In genomic region chrX:13736174-13736482, dm6 we compare ENCODE assay signal across 5 fruit fly cellular contexts.
TF ChIP-seq lines count a peak whose summit lies in the region.

Gene g, minus strand, starts transcription at chrX:13736278.

- no peak for TF ChIP-seq CTCF in whole organism, embryonic (GFP tag; optimal IDR thresholded peaks at IDR 0.05; lab: Kevin White, UChicago)

TF ChIP-seq in whole organism, adult, 20 proteins besides CTCF, POLR2A, EP300 and RAD21 (continues in another document):
- no peak for TF ChIP-seq Clk (GFP tag; optimal IDR thresholded peaks at IDR 0.05; lab: Kevin White, UChicago)
- no peak for TF ChIP-seq CG12768 (GFP tag; optimal IDR thresholded peaks at IDR 0.05; lab: Kevin White, UChicago)
- TF ChIP-seq CG14711 (tag; optimal IDR thresholded peaks at IDR 0.05; lab: Kevin White, UChicago) = peak; percentile 1
- no peak for TF ChIP-seq Hr96 (GFP tag; optimal IDR thresholded peaks at IDR 0.05; lab: Kevin White, UChicago)
- TF ChIP-seq CG7045 (GFP tag; optimal IDR thresholded peaks at IDR 0.05; lab: Kevin White, UChicago) = no peak
- no peak for TF ChIP-seq CG33017 (tag; optimal IDR thresholded peaks at IDR 0.05; lab: Kevin White, UChicago)
- no peak for TF ChIP-seq cnc (optimal IDR thresholded peaks at IDR 0.05; lab: Kevin White, UChicago)
- no peak for TF ChIP-seq cic (GFP tag; optimal IDR thresholded peaks at IDR 0.05; lab: Kevin White, UChicago)
- no peak for TF ChIP-seq CG7101 (tag; optimal IDR thresholded peaks at IDR 0.05; lab: Kevin White, UChicago)
- peak; percentile 18 for TF ChIP-seq bab1 (GFP tag; optimal IDR thresholded peaks at IDR 0.05; lab: Kevin White, UChicago)
- no peak for TF ChIP-seq CG5204 (GFP tag; optimal IDR thresholded peaks at IDR 0.05; lab: Kevin White, UChicago)
- no peak for TF ChIP-seq pad (GFP tag; optimal IDR thresholded peaks at IDR 0.05; lab: Kevin White, UChicago)
- TF ChIP-seq kay (GFP tag; lab: Kevin White, UChicago; ENCODE audit: borderline replicate concordance) = no peak
- TF ChIP-seq Crg-1 (GFP tag; optimal IDR thresholded peaks at IDR 0.05; lab: Kevin White, UChicago) = no peak
- peak; percentile 29 for TF ChIP-seq ovo (GFP tag; optimal IDR thresholded peaks at IDR 0.05; lab: Kevin White, UChicago)
- TF ChIP-seq toe (GFP tag; optimal IDR thresholded peaks at IDR 0.05; lab: Kevin White, UChicago) = no peak
- no peak for TF ChIP-seq tj (GFP tag; optimal IDR thresholded peaks at IDR 0.05; lab: Kevin White, UChicago)
- TF ChIP-seq CG11617 (GFP tag; optimal IDR thresholded peaks at IDR 0.05; lab: Kevin White, UChicago) = peak; percentile 40
- TF ChIP-seq Mnt (GFP tag; optimal IDR thresholded peaks at IDR 0.05; lab: Kevin White, UChicago) = peak; percentile 38

TF ChIP-seq in whole organism, embryonic, 481 proteins besides CTCF, POLR2A, EP300 and RAD21 (continues in another document):
- TF ChIP-seq chinmo (GFP tag; IDR thresholded peaks at IDR 0.05; lab: Robert Waterston, UW; ENCODE audit: partially characterized antibody) (peak; percentile 85; the same call in 3 of the 4 replicates), CG1024 (GFP tag; IDR thresholded peaks at IDR 0.05; lab: Robert Waterston, UW) (no peak), CG11398 (GFP tag; optimal IDR thresholded peaks at IDR 0.05; lab: Kevin White, UChicago) (no peak), Ets65A (GFP tag; lab: Kevin White, UChicago) (peak; percentile 43), BEAF-32 (GFP tag; optimal IDR thresholded peaks at IDR 0.05; lab: Kevin White, UChicago) (peak; percentile 91), Blimp-1 (GFP tag; optimal IDR thresholded peaks at IDR 0.05; lab: Kevin White, UChicago) (no peak), CG12659 (GFP tag; optimal IDR thresholded peaks at IDR 0.05; lab: Kevin White, UChicago) (peak; percentile 49), Pdp1 (GFP tag; optimal IDR thresholded peaks at IDR 0.05; lab: Kevin White, UChicago) (no peak), bigmax (GFP tag; optimal IDR thresholded peaks at IDR 0.05; lab: Kevin White, UChicago) (no peak), Dll (GFP tag; IDR thresholded peaks at IDR 0.05; lab: Robert Waterston, UW; ENCODE audit: partially characterized antibody) (peak; percentile 82), Adf1 (GFP tag; IDR thresholded peaks at IDR 0.05; lab: Robert Waterston, UW) (no peak), CG6791 (GFP tag; IDR thresholded peaks at IDR 0.05; lab: Robert Waterston, UW; ENCODE audit: partially characterized antibody) (peak; percentile 95), CG10267 (tag; optimal IDR thresholded peaks at IDR 0.05; lab: Kevin White, UChicago) (peak; percentile 7), bbx (GFP tag; IDR thresholded peaks at IDR 0.05; lab: Robert Waterston, UW; ENCODE audit: partially characterized antibody) (peak; percentile 88), kni (GFP tag; optimal IDR thresholded peaks at IDR 0.05; lab: Kevin White, UChicago) (no peak), Dp (GFP tag; optimal IDR thresholded peaks at IDR 0.05; lab: Kevin White, UChicago) (peak; percentile 64), CG15479 (GFP tag; optimal IDR thresholded peaks at IDR 0.05; lab: Kevin White, UChicago) (no peak), CG31441 (GFP tag; IDR thresholded peaks at IDR 0.05; lab: Robert Waterston, UW) (no peak)

TF ChIP-seq in whole organism, prepupa, 60 proteins besides CTCF, POLR2A, EP300 and RAD21:
- no peak for TF ChIP-seq OdsH (GFP tag; optimal IDR thresholded peaks at IDR 0.05; lab: Kevin White, UChicago)
- TF ChIP-seq CG1621 (tag; optimal IDR thresholded peaks at IDR 0.05; lab: Kevin White, UChicago) = peak; percentile 72
- peak; percentile 9 for TF ChIP-seq Sox14 (GFP tag; optimal IDR thresholded peaks at IDR 0.05; lab: Kevin White, UChicago)
- no peak for TF ChIP-seq esn (GFP tag; optimal IDR thresholded peaks at IDR 0.05; lab: Kevin White, UChicago)
- peak; percentile 35 for TF ChIP-seq Eip78C (GFP tag; lab: Kevin White, UChicago)
- TF ChIP-seq fkh (GFP tag; optimal IDR thresholded peaks at IDR 0.05; lab: Kevin White, UChicago) = peak; percentile 36

TF ChIP-seq in whole organism, pupa, 21 proteins besides CTCF, POLR2A, EP300 and RAD21:
- TF ChIP-seq CG4496 (GFP tag; IDR thresholded peaks at IDR 0.05; lab: Robert Waterston, UW) = peak; percentile 55; the same call in 2 of the 3 replicates
- 0 out of 2 replicates have a peak, but pooled peaks have one; percentile 12 for TF ChIP-seq CG12605 (GFP tag; IDR thresholded peaks at IDR 0.05; lab: Robert Waterston, UW)
- TF ChIP-seq CG34367 (tag; optimal IDR thresholded peaks at IDR 0.05; lab: Kevin White, UChicago) = no peak
- TF ChIP-seq CG32121 (GFP tag; IDR thresholded peaks at IDR 0.05; lab: Robert Waterston, UW) = peak; percentile 26; the same call in 1 of the 2 replicates

TF ChIP-seq in whole organism, wandering third instar larva, 38 proteins besides CTCF, POLR2A, EP300 and RAD21:
- TF ChIP-seq Jra (GFP tag; optimal IDR thresholded peaks at IDR 0.05; lab: Kevin White, UChicago) (peak; percentile 6), rgr (GFP tag; optimal IDR thresholded peaks at IDR 0.05; lab: Kevin White, UChicago) (no peak), Dif (GFP tag; optimal IDR thresholded peaks at IDR 0.05; lab: Kevin White, UChicago; ENCODE audit: partially characterized antibody) (no peak), foxo (GFP tag; optimal IDR thresholded peaks at IDR 0.05; lab: Kevin White, UChicago) (no peak), sv (GFP tag; optimal IDR thresholded peaks at IDR 0.05; lab: Kevin White, UChicago) (no peak), sage (GFP tag; optimal IDR thresholded peaks at IDR 0.05; lab: Kevin White, UChicago) (no peak), Hr78 (GFP tag; optimal IDR thresholded peaks at IDR 0.05; lab: Kevin White, UChicago) (no peak), usp (GFP tag; optimal IDR thresholded peaks at IDR 0.05; lab: Kevin White, UChicago) (no peak), br (GFP tag; optimal IDR thresholded peaks at IDR 0.05; lab: Kevin White, UChicago) (no peak), Vsx2 (GFP tag; optimal IDR thresholded peaks at IDR 0.05; lab: Kevin White, UChicago; ENCODE audit: partially characterized antibody) (no peak), OdsH (GFP tag; optimal IDR thresholded peaks at IDR 0.05; lab: Kevin White, UChicago) (no peak), N (GFP tag; optimal IDR thresholded peaks at IDR 0.05; lab: Kevin White, UChicago) (no peak), Abd-B (GFP tag; optimal IDR thresholded peaks at IDR 0.05; lab: Kevin White, UChicago) (no peak), Hnf4 (GFP tag; optimal IDR thresholded peaks at IDR 0.05; lab: Kevin White, UChicago) (peak; percentile 13), psq (GFP tag; optimal IDR thresholded peaks at IDR 0.05; lab: Kevin White, UChicago) (no peak), Sp1 (GFP tag; optimal IDR thresholded peaks at IDR 0.05; lab: Kevin White, UChicago) (no peak), CG9705 (GFP tag; optimal IDR thresholded peaks at IDR 0.05; lab: Kevin White, UChicago) (no peak), jim (GFP tag; optimal IDR thresholded peaks at IDR 0.05; lab: Kevin White, UChicago) (peak; percentile 3), fru (GFP tag; optimal IDR thresholded peaks at IDR 0.05; lab: Kevin White, UChicago) (no peak), GATAd (GFP tag; optimal IDR thresholded peaks at IDR 0.05; lab: Kevin White, UChicago) (no peak), Mio (GFP tag; optimal IDR thresholded peaks at IDR 0.05; lab: Kevin White, UChicago) (no peak), Myc (optimal IDR thresholded peaks at IDR 0.05; lab: Kevin White, UChicago) (peak; percentile 59), Rel (GFP tag; optimal IDR thresholded peaks at IDR 0.05; lab: Kevin White, UChicago) (no peak), Rel (tag; optimal IDR thresholded peaks at IDR 0.05; lab: Kevin White, UChicago) (no peak), tai (GFP tag; optimal IDR thresholded peaks at IDR 0.05; lab: Kevin White, UChicago) (no peak)
